Fruit fly (Drosophila melanogaster) whole organism, embryonic: ENCODE results near the gene vnd.

ENCODE experiments used
- ATbp ChIP-seq: fragments of 200-800 bp; sonication (Bioruptor generic); optimal IDR thresholded peaks from 2 replicates; lab custom pipeline; 2017; ENCODE audit warnings: missing biosample characterization, mild to moderate bottlenecking, missing genetic modification characterization, missing genetic modification reagents
- Abd-B ChIP-seq: fragments of 200-800 bp; sonication (Bioruptor generic); optimal IDR thresholded peaks from 2 replicates; lab custom pipeline; 2018; ENCODE audit warnings: missing biosample characterization, mild to moderate bottlenecking, missing genetic modification characterization, moderate library complexity
- BtbVII ChIP-seq: fragments of 200-800 bp; sonication (Bioruptor generic); optimal IDR thresholded peaks from 3 replicates; lab custom pipeline; 2017; ENCODE audit warnings: missing biosample characterization, mild to moderate bottlenecking, missing genetic modification characterization
- CG10321 ChIP-seq: fragments of 200-800 bp; sonication (Bioruptor generic); IDR thresholded peaks from 2 replicates; pipeline ENCODE4 v1.3.6; 2022; ENCODE audit warnings: missing biosample characterization, missing genetic modification characterization
- CG1233 ChIP-seq: fragments of 200-800 bp; sonication (Bioruptor generic); optimal IDR thresholded peaks from 4 replicates; lab custom pipeline; 2018; ENCODE audit warnings: missing biosample characterization, mild to moderate bottlenecking, missing genetic modification characterization
- CG13123 ChIP-seq: fragments of 200-800 bp; sonication (Bioruptor generic); optimal IDR thresholded peaks from 2 replicates; lab custom pipeline; 2016; ENCODE audit warnings: missing biosample characterization, missing genetic modification characterization
- CG13775 ChIP-seq: fragments of 200-800 bp; sonication (Bioruptor generic); optimal IDR thresholded peaks from 3 replicates; lab custom pipeline; 2017; ENCODE audit warnings: missing biosample characterization, mild to moderate bottlenecking, missing genetic modification characterization
- CG1832 ChIP-seq: fragments of 200-800 bp; sonication (Bioruptor generic); optimal IDR thresholded peaks from 2 replicates; lab custom pipeline; 2017; ENCODE audit warnings: missing biosample characterization, mild to moderate bottlenecking, missing genetic modification characterization, inconsistent platforms
- CG3726 ChIP-seq: fragments of 200-800 bp; sonication (Bioruptor generic); IDR thresholded peaks from 3 replicates; pipeline ENCODE4, ENCODE4 v1.3.6; 2022; ENCODE audit warnings: missing biosample characterization, missing genetic modification characterization
- CG8478 ChIP-seq: fragments of >200 bp; optimal IDR thresholded peaks from 2 replicates; lab custom pipeline; 2018
- CG8944 ChIP-seq: fragments of 200-800 bp; sonication (Bioruptor generic); optimal IDR thresholded peaks from 3 replicates; lab custom pipeline; 2016; ENCODE audit warnings: missing biosample characterization, missing genetic modification characterization
- D ChIP-seq, 2 experiments: fragments of 200-800 bp in 1 of 2; fragments of >200 bp in 1 of 2; sonication (Bioruptor generic) in 1 of 2; optimal IDR thresholded peaks; 2 replicates in 1 of 2; 3 replicates in 1 of 2; lab custom pipeline; 2017; ENCODE audit warnings: mild to moderate bottlenecking in 1 of 2, missing biosample characterization in 1 of 2, missing genetic modification characterization in 1 of 2, missing genetic modification reagents in 1 of 2
- Deaf1 ChIP-seq: fragments of 200-800 bp; optimal IDR thresholded peaks from 3 replicates; lab custom pipeline; 2019; ENCODE audit warnings: missing biosample characterization, mild to moderate bottlenecking, missing genetic modification characterization, moderate library complexity
- Dp ChIP-seq: fragments of 200-800 bp; sonication (Bioruptor generic); optimal IDR thresholded peaks from 2 replicates; lab custom pipeline; 2018; ENCODE audit warnings: missing biosample characterization, mild to moderate bottlenecking, missing genetic modification characterization, moderate library complexity
- E2f2 ChIP-seq: fragments of 200-800 bp; sonication (Bioruptor generic); IDR thresholded peaks from 2 replicates; pipeline ENCODE4 v1.3.6; 2022; ENCODE audit warnings: missing biosample characterization, missing genetic modification characterization
- Ets65A ChIP-seq: fragments of 200-800 bp; sonication (Bioruptor generic); peaks from one replicate; lab custom pipeline; 2016; ENCODE audit warnings: missing biosample characterization, missing genetic modification characterization
- Ets97D ChIP-seq: fragments of 200-800 bp; sonication (Bioruptor generic); optimal IDR thresholded peaks from 3 replicates; lab custom pipeline; 2016; ENCODE audit warnings: missing biosample characterization, missing genetic modification characterization
- Hey ChIP-seq: fragments of 200-800 bp; sonication (Bioruptor generic); optimal IDR thresholded peaks from 3 replicates; lab custom pipeline; 2018; ENCODE audit warnings: missing biosample characterization, mild to moderate bottlenecking, missing genetic modification characterization
- Meics ChIP-seq: fragments of 200-800 bp; sonication (Bioruptor generic); optimal IDR thresholded peaks from 2 replicates; lab custom pipeline; 2017; ENCODE audit warnings: missing biosample characterization, mild to moderate bottlenecking, missing genetic modification characterization
- Nf-YB ChIP-seq: fragments of 200-800 bp; sonication (Bioruptor generic); optimal IDR thresholded peaks from 3 replicates; lab custom pipeline; 2019; ENCODE audit warnings: missing biosample characterization, mild to moderate bottlenecking, missing genetic modification characterization, moderate library complexity
- Nf-YC ChIP-seq: fragments of 200-800 bp; optimal IDR thresholded peaks from 3 replicates; lab custom pipeline; 2019; ENCODE audit warnings: missing biosample characterization, mild to moderate bottlenecking, missing genetic modification characterization, moderate library complexity
- Pdp1 ChIP-seq, 2 experiments: fragments of 200-800 bp; sonication (Bioruptor generic); optimal IDR thresholded peaks; 3 replicates each; lab custom pipeline; 2016; ENCODE audit warnings: missing biosample characterization in 2 of 2, missing genetic modification characterization in 2 of 2, mild to moderate bottlenecking in 1 of 2, moderate library complexity in 1 of 2
- Rfx ChIP-seq: fragments of 200-800 bp; sonication (Bioruptor generic); IDR thresholded peaks from 2 replicates; pipeline ENCODE4 v1.3.6; 2022; ENCODE audit warnings: missing biosample characterization, missing genetic modification characterization
- Ssrp ChIP-seq: fragments of 200-800 bp; sonication (Bioruptor generic); optimal IDR thresholded peaks from 2 replicates; lab custom pipeline; 2018; ENCODE audit warnings: missing biosample characterization, mild to moderate bottlenecking, missing genetic modification characterization, moderate library complexity
- Xrp1 ChIP-seq: fragments of 200-800 bp; sonication (Bioruptor generic); IDR thresholded peaks from 2 replicates; pipeline ENCODE4 v1.3.6; 2022; ENCODE audit warnings: missing biosample characterization, missing genetic modification characterization
- YL-1 ChIP-seq: fragments of 200-800 bp; sonication (Bioruptor generic); optimal IDR thresholded peaks from 3 replicates; lab custom pipeline; 2017; ENCODE audit warnings: missing biosample characterization, mild to moderate bottlenecking, missing genetic modification characterization
- bbx ChIP-seq: fragments of 200-800 bp; sonication (Bioruptor generic); IDR thresholded peaks from 2 replicates; pipeline ENCODE4 v1.3.6; 2022; ENCODE audit warnings: missing biosample characterization, missing genetic modification characterization; ENCODE audit not compliant: partially characterized antibody
- cg ChIP-seq: fragments of 200-800 bp; sonication (Bioruptor generic); optimal IDR thresholded peaks from 3 replicates; lab custom pipeline; 2019; ENCODE audit warnings: missing biosample characterization, mild to moderate bottlenecking, missing genetic modification characterization, moderate library complexity
- ewg ChIP-seq: fragments of 200-800 bp; sonication (Bioruptor generic); optimal IDR thresholded peaks from 3 replicates; lab custom pipeline; 2017; ENCODE audit warnings: mild to moderate bottlenecking, missing biosample characterization, missing genetic modification reagents, missing genetic modification characterization
- exex ChIP-seq: fragments of 200-800 bp; sonication (Bioruptor generic); optimal IDR thresholded peaks from 4 replicates; lab custom pipeline; 2018; ENCODE audit warnings: missing biosample characterization, mild to moderate bottlenecking, missing genetic modification characterization, moderate library complexity
- fd102C ChIP-seq: fragments of 200-800 bp; sonication (Bioruptor generic); optimal IDR thresholded peaks from 2 replicates; lab custom pipeline; 2018; ENCODE audit warnings: missing biosample characterization, mild to moderate bottlenecking, missing genetic modification characterization, moderate library complexity
- grn ChIP-seq: fragments of 200-800 bp; sonication (Bioruptor generic); optimal IDR thresholded peaks from 3 replicates; lab custom pipeline; 2017; ENCODE audit warnings: missing biosample characterization, missing genetic modification characterization
- kni ChIP-seq: fragments of 200-800 bp; sonication (Bioruptor generic); optimal IDR thresholded peaks from 3 replicates; lab custom pipeline; 2017; ENCODE audit warnings: mild to moderate bottlenecking, missing biosample characterization, missing genetic modification reagents, missing genetic modification characterization
- nom ChIP-seq: fragments of 200-800 bp; sonication (Bioruptor generic); optimal IDR thresholded peaks from 2 replicates; lab custom pipeline; 2017; ENCODE audit warnings: missing biosample characterization, missing genetic modification characterization, mild to moderate bottlenecking, moderate library complexity, missing genetic modification reagents
- org-1 ChIP-seq: fragments of 200-800 bp; sonication (Bioruptor generic); optimal IDR thresholded peaks from 2 replicates; lab custom pipeline; 2017; ENCODE audit warnings: missing biosample characterization, missing genetic modification characterization
- phol ChIP-seq: fragments of 200-800 bp; sonication (Bioruptor generic); optimal IDR thresholded peaks from 3 replicates; lab custom pipeline; 2018; ENCODE audit warnings: missing biosample characterization, mild to moderate bottlenecking, missing genetic modification characterization, moderate library complexity
- pros ChIP-seq: fragments of 200-800 bp; sonication (Bioruptor generic); optimal IDR thresholded peaks from 3 replicates; lab custom pipeline; 2019; ENCODE audit warnings: missing biosample characterization, mild to moderate bottlenecking, missing genetic modification characterization, moderate library complexity
- scrt ChIP-seq: fragments of 200-800 bp; sonication (Bioruptor generic); optimal IDR thresholded peaks from 2 replicates; lab custom pipeline; 2018; ENCODE audit warnings: missing biosample characterization, mild to moderate bottlenecking, missing genetic modification characterization, moderate library complexity
- sens ChIP-seq: fragments of 200-800 bp; sonication (Bioruptor generic); peaks from one replicate; lab custom pipeline; 2016; ENCODE audit warnings: missing biosample characterization, missing genetic modification characterization
- seq ChIP-seq: fragments of 200-800 bp; sonication (Bioruptor generic); IDR thresholded peaks from 2 replicates; pipeline ENCODE4 v1.3.6; 2022; ENCODE audit warnings: missing biosample characterization, missing genetic modification characterization
- sisA ChIP-seq: fragments of 200-800 bp; sonication (Bioruptor generic); IDR thresholded peaks from 2 replicates; pipeline ENCODE4 v1.3.6; 2022; ENCODE audit warnings: missing biosample characterization, missing genetic modification characterization
- slou ChIP-seq: fragments of 200-800 bp; sonication (Bioruptor generic); optimal IDR thresholded peaks from 3 replicates; lab custom pipeline; 2016; ENCODE audit warnings: missing biosample characterization, missing genetic modification characterization
- tll ChIP-seq, 2 experiments: fragments of 200-800 bp in 1 of 2; fragments of >200 bp in 1 of 2; sonication (Bioruptor generic) in 1 of 2; optimal IDR thresholded peaks; 2 replicates each; lab custom pipeline; 2017 to 2019; ENCODE audit warnings: missing biosample characterization in 2 of 2, missing genetic modification characterization in 2 of 2, mild to moderate bottlenecking in 1 of 2, moderate library complexity in 1 of 2
- trem ChIP-seq: fragments of 200-800 bp; optimal IDR thresholded peaks from 3 replicates; lab custom pipeline; 2019; ENCODE audit warnings: missing biosample characterization, mild to moderate bottlenecking, missing genetic modification characterization, moderate library complexity
- unpg ChIP-seq: fragments of 200-800 bp; sonication (Bioruptor generic); optimal IDR thresholded peaks from 3 replicates; lab custom pipeline; 2018; ENCODE audit warnings: missing biosample characterization, mild to moderate bottlenecking, missing genetic modification characterization, moderate library complexity

Gene vnd

dm6 chrX:599727-600126 lies 17.8 kb downstream of the vnd start (continued):
- TF ChIP-seq scrt = no peak
- no peak for TF ChIP-seq nom
- TF ChIP-seq fd102C = no peak
- TF ChIP-seq Ets65A (GFP tag; lab: Kevin White, UChicago) = peak; percentile 37
- TF ChIP-seq CG13123 (GFP tag; lab: Kevin White, UChicago) = no peak
- TF ChIP-seq sisA (GFP tag; lab: Robert Waterston, UW) = no peak
- peak; percentile 76 for TF ChIP-seq Hey
- 0 out of 2 replicates have a peak, but pooled peaks have one; percentile 8 for TF ChIP-seq Rfx (GFP tag; lab: Robert Waterston, UW)
- TF ChIP-seq ewg (GFP tag; lab: Kevin White, UChicago) = no peak
- TF ChIP-seq grn (GFP tag; lab: Kevin White, UChicago) = peak; percentile 95
- peak; percentile 81 for TF ChIP-seq Deaf1 (tag; lab: Kevin White, UChicago)
- TF ChIP-seq CG8944 (GFP tag; lab: Kevin White, UChicago) = no peak
- TF ChIP-seq, all 482 proteins: peak for 18

dm6 chrX:601984-602383 lies 20.1 kb downstream of the vnd start:
- TF ChIP-seq sens (GFP tag; lab: Kevin White, UChicago) = peak; percentile 23
- peak in 1 of 2 experiments; percentile 53 for TF ChIP-seq tll (GFP tag; optimal IDR thresholded peaks at IDR 0.05; lab: Kevin White, UChicago)
- TF ChIP-seq Hey = peak; percentile 96
- no peak for TF ChIP-seq D (optimal IDR thresholded peaks at IDR 0.05; lab: Kevin White, UChicago)
- TF ChIP-seq D (GFP tag; optimal IDR thresholded peaks at IDR 0.05; lab: Kevin White, UChicago) = peak; percentile 7
- TF ChIP-seq kni (GFP tag; lab: Kevin White, UChicago) = peak; percentile 37
- peak; percentile 47 for TF ChIP-seq pros (GFP tag; lab: Kevin White, UChicago)
- TF ChIP-seq BtbVII (GFP tag; lab: Kevin White, UChicago) = no peak
- no peak for TF ChIP-seq exex (tag; lab: Kevin White, UChicago)

dm6 chrX:610048-610447 lies 28.1 kb downstream of the vnd start:
- TF ChIP-seq CG1832 (GFP tag; lab: Kevin White, UChicago) (peak; percentile 21), phol (tag; lab: Kevin White, UChicago) (peak; percentile 13), seq (GFP tag; lab: Robert Waterston, UW) (peak; percentile 53; the same call in 1 of the 2 replicates), Abd-B (GFP tag; lab: Kevin White, UChicago) (no peak), Nf-YB (GFP tag; lab: Kevin White, UChicago) (peak; percentile 93), CG10321 (peak; percentile 75), org-1 (no peak), Nf-YC (tag; lab: Kevin White, UChicago) (peak; percentile 95)
- TF ChIP-seq, all 482 proteins: peak for 6

dm6 chrX:616761-617476 lies 35.0 kb downstream of the vnd start:
- TF ChIP-seq Dp = peak; percentile 51
- TF ChIP-seq unpg (GFP tag; lab: Kevin White, UChicago) = no peak
- TF ChIP-seq CG8478 (lab: Kevin White, UChicago) = peak; percentile 78
- TF ChIP-seq Pdp1 (GFP tag; optimal IDR thresholded peaks at IDR 0.05; lab: Kevin White, UChicago) = peak in 1 of 2 experiments; percentile 13
- no peak for TF ChIP-seq ATbp (GFP tag; lab: Kevin White, UChicago)
- peak; percentile 87 for TF ChIP-seq cg (GFP tag; lab: Kevin White, UChicago)
- peak; percentile 56 for TF ChIP-seq YL-1
- no peak for TF ChIP-seq Meics (GFP tag; lab: Kevin White, UChicago)
- no peak for TF ChIP-seq bbx (GFP tag; lab: Robert Waterston, UW)
- peak; percentile 10 for TF ChIP-seq Ets97D
- TF ChIP-seq slou (GFP tag; lab: Kevin White, UChicago) = no peak
- peak; percentile 28; the same call in 1 of the 2 replicates for TF ChIP-seq Xrp1 (GFP tag; lab: Robert Waterston, UW)
- TF ChIP-seq trem (tag; lab: Kevin White, UChicago) = peak; percentile 15
- TF ChIP-seq Ssrp = no peak
- TF ChIP-seq E2f2 (GFP tag; lab: Robert Waterston, UW) = peak; percentile 58
- no peak for TF ChIP-seq CG1233
- peak; percentile 49 for TF ChIP-seq CG13775
- TF ChIP-seq CG3726 (GFP tag; lab: Robert Waterston, UW) = no peak
